Fruit fly (Drosophila melanogaster) whole organism, embryonic: Measurements from ENCODE around the gene CG2816.

Experiments
- Bdp1 ChIP-seq: fragments of 200-800 bp; sonication (Bioruptor generic); optimal IDR thresholded peaks from 3 replicates; lab custom pipeline; 2016; ENCODE audit warnings: missing biosample characterization, missing genetic modification characterization
- Blimp-1 ChIP-seq: fragments of 200-800 bp; sonication (Bioruptor generic); optimal IDR thresholded peaks from 3 replicates; lab custom pipeline; 2018; ENCODE audit warnings: missing biosample characterization, missing genetic modification characterization, mild to moderate bottlenecking, moderate library complexity, missing genetic modification reagents
- CG12071 ChIP-seq: fragments of 200-800 bp; sonication (Bioruptor generic); optimal IDR thresholded peaks from 3 replicates; lab custom pipeline; 2018; ENCODE audit warnings: missing biosample characterization, mild to moderate bottlenecking, missing genetic modification characterization
- CG13287 ChIP-seq: fragments of 200-800 bp; sonication (Bioruptor generic); IDR thresholded peaks from 2 replicates; pipeline ENCODE4 v1.3.6; 2022; ENCODE audit warnings: missing biosample characterization, missing genetic modification characterization; ENCODE audit not compliant: partially characterized antibody
- CG13894 ChIP-seq: fragments of 200-800 bp; sonication (Bioruptor generic); optimal IDR thresholded peaks from 3 replicates; lab custom pipeline; 2018; ENCODE audit warnings: missing biosample characterization, mild to moderate bottlenecking, missing genetic modification characterization, moderate library complexity
- CG14014 ChIP-seq: fragments of 200-800 bp; sonication (Bioruptor generic); IDR thresholded peaks from 2 replicates; pipeline ENCODE4 v1.3.6; 2022; ENCODE audit warnings: missing biosample characterization, missing genetic modification characterization
- CG1603 ChIP-seq: fragments of 200-800 bp; sonication (Bioruptor generic); optimal IDR thresholded peaks from 2 replicates; lab custom pipeline; 2019; ENCODE audit warnings: missing biosample characterization, mild to moderate bottlenecking, missing genetic modification characterization, moderate library complexity
- CG16813 ChIP-seq: fragments of 200-800 bp; sonication (Bioruptor generic); IDR thresholded peaks from 3 replicates; pipeline ENCODE4 v1.3.6; 2022; ENCODE audit warnings: missing biosample characterization, missing genetic modification characterization; ENCODE audit not compliant: partially characterized antibody
- CG1832 ChIP-seq: fragments of 200-800 bp; sonication (Bioruptor generic); optimal IDR thresholded peaks from 2 replicates; lab custom pipeline; 2017; ENCODE audit warnings: missing biosample characterization, mild to moderate bottlenecking, missing genetic modification characterization, inconsistent platforms
- CG2129 ChIP-seq: fragments of 200-800 bp; sonication (Bioruptor generic); IDR thresholded peaks from 2 replicates; pipeline ENCODE4 v1.3.6; 2022; ENCODE audit warnings: missing biosample characterization, missing genetic modification characterization; ENCODE audit not compliant: partially characterized antibody
- CG2678 ChIP-seq: fragments of 200-800 bp; sonication (Bioruptor generic); optimal IDR thresholded peaks from 3 replicates; lab custom pipeline; 2019; ENCODE audit warnings: missing biosample characterization, mild to moderate bottlenecking, missing genetic modification characterization, moderate library complexity
- CG30431 ChIP-seq: fragments of 200-800 bp; sonication (Bioruptor generic); optimal IDR thresholded peaks from 2 replicates; lab custom pipeline; 2017; ENCODE audit warnings: missing biosample characterization, missing genetic modification characterization
- CG34224 ChIP-seq: fragments of 200-800 bp; sonication (Bioruptor generic); IDR thresholded peaks from 3 replicates; pipeline ENCODE4 v1.3.6; 2022; ENCODE audit warnings: missing biosample characterization, missing genetic modification characterization; ENCODE audit not compliant: partially characterized antibody
- CG3847 ChIP-seq: fragments of 200-800 bp; sonication (Bioruptor generic); IDR thresholded peaks from 2 replicates; pipeline ENCODE4 v1.3.6; 2022; ENCODE audit warnings: missing biosample characterization, missing genetic modification characterization
- CG4854 ChIP-seq: fragments of 200-800 bp; sonication (Bioruptor generic); optimal IDR thresholded peaks from 2 replicates; lab custom pipeline; 2016; ENCODE audit warnings: missing biosample characterization, missing genetic modification characterization, inconsistent platforms
- CG6175 ChIP-seq: fragments of 200-800 bp; sonication (Bioruptor generic); IDR thresholded peaks from 3 replicates; pipeline ENCODE4 v1.3.6; 2022; ENCODE audit warnings: missing biosample characterization, missing genetic modification characterization
- CG7839 ChIP-seq: fragments of 200-800 bp; sonication (Bioruptor generic); optimal IDR thresholded peaks from 3 replicates; lab custom pipeline; 2018; ENCODE audit warnings: missing biosample characterization, mild to moderate bottlenecking, missing genetic modification characterization, moderate library complexity
- CG8924 ChIP-seq: fragments of 200-800 bp; optimal IDR thresholded peaks from 3 replicates; lab custom pipeline; 2019; ENCODE audit warnings: missing biosample characterization, mild to moderate bottlenecking, missing genetic modification characterization, moderate library complexity
- D ChIP-seq, 2 experiments: fragments of 200-800 bp in 1 of 2; fragments of >200 bp in 1 of 2; sonication (Bioruptor generic) in 1 of 2; optimal IDR thresholded peaks; 2 replicates in 1 of 2; 3 replicates in 1 of 2; lab custom pipeline; 2017; ENCODE audit warnings: mild to moderate bottlenecking in 1 of 2, missing biosample characterization in 1 of 2, missing genetic modification characterization in 1 of 2, missing genetic modification reagents in 1 of 2
- Dll ChIP-seq: fragments of 200-800 bp; sonication (Bioruptor generic); IDR thresholded peaks from 4 replicates; pipeline ENCODE4 v1.3.6; 2022; ENCODE audit warnings: missing biosample characterization, missing genetic modification characterization; ENCODE audit not compliant: partially characterized antibody
- Dp ChIP-seq: fragments of 200-800 bp; sonication (Bioruptor generic); optimal IDR thresholded peaks from 2 replicates; lab custom pipeline; 2018; ENCODE audit warnings: missing biosample characterization, mild to moderate bottlenecking, missing genetic modification characterization, moderate library complexity
- GATAe ChIP-seq: fragments of 200-800 bp; sonication (Bioruptor generic); conservative IDR thresholded peaks from 2 replicates; pipeline ENCODE4 v1.3.6; 2022; ENCODE audit warnings: missing biosample characterization, missing genetic modification characterization
- Meics ChIP-seq: fragments of 200-800 bp; sonication (Bioruptor generic); optimal IDR thresholded peaks from 2 replicates; lab custom pipeline; 2017; ENCODE audit warnings: missing biosample characterization, mild to moderate bottlenecking, missing genetic modification characterization
- Myb ChIP-seq: fragments of 200-800 bp; sonication (Bioruptor generic); optimal IDR thresholded peaks from 2 replicates; lab custom pipeline; 2016; ENCODE audit warnings: missing biosample characterization, missing genetic modification characterization
- Neu2 ChIP-seq: fragments of 200-800 bp; sonication (Bioruptor generic); optimal IDR thresholded peaks from 3 replicates; lab custom pipeline; 2016; ENCODE audit warnings: missing biosample characterization, missing genetic modification characterization, borderline replicate concordance
- NfI ChIP-seq: fragments of 200-800 bp; sonication (Bioruptor generic); optimal IDR thresholded peaks from 3 replicates; lab custom pipeline; 2018; ENCODE audit warnings: missing biosample characterization, mild to moderate bottlenecking, missing genetic modification characterization, moderate library complexity
- Poxn ChIP-seq: fragments of 200-800 bp; sonication (Bioruptor generic); IDR thresholded peaks from 2 replicates; pipeline ENCODE4 v1.3.6; 2022; ENCODE audit warnings: missing biosample characterization, missing genetic modification characterization
- Taf1 ChIP-seq: fragments of 200-800 bp; sonication (Bioruptor generic); IDR thresholded peaks from 2 replicates; pipeline ENCODE4 v1.3.6; 2022; ENCODE audit warnings: missing biosample characterization, missing genetic modification characterization
- Trl ChIP-seq, 3 experiments: fragments of >200 bp in 2 of 3; fragments of 200-800 bp in 1 of 3; sonication (Bioruptor generic) in 1 of 3; optimal IDR thresholded peaks; 2 replicates in 1 of 3; 3 replicates in 2 of 3; lab custom pipeline; 2016 to 2017; ENCODE audit warnings: missing biosample characterization in 1 of 3, missing genetic modification characterization in 1 of 3
- ato ChIP-seq: fragments of 200-800 bp; sonication (Bioruptor generic); IDR thresholded peaks from 2 replicates; pipeline ENCODE4 v1.3.6; 2022; ENCODE audit warnings: missing biosample characterization, missing genetic modification characterization; ENCODE audit not compliant: partially characterized antibody
- bowl ChIP-seq: fragments of 200-800 bp; sonication (Bioruptor generic); IDR thresholded peaks from 2 replicates; pipeline ENCODE4 v1.3.6; 2022; ENCODE audit warnings: missing biosample characterization, missing genetic modification characterization
- cas ChIP-seq: fragments of 200-800 bp; sonication (Bioruptor generic); IDR thresholded peaks from 2 replicates; pipeline ENCODE4 v1.3.6; 2022; ENCODE audit warnings: missing biosample characterization, missing genetic modification characterization
- chinmo ChIP-seq: fragments of 200-800 bp; sonication (Bioruptor generic); IDR thresholded peaks from 4 replicates; pipeline ENCODE4 v1.3.6; 2022; ENCODE audit warnings: missing biosample characterization, missing genetic modification characterization; ENCODE audit not compliant: partially characterized antibody
- corto ChIP-seq: fragments of 200-800 bp; sonication (Bioruptor generic); optimal IDR thresholded peaks from 2 replicates; lab custom pipeline; 2016; ENCODE audit warnings: missing biosample characterization, mild to moderate bottlenecking, missing genetic modification characterization, moderate library complexity
- crol ChIP-seq: fragments of 200-800 bp; sonication (Bioruptor generic); IDR thresholded peaks from 2 replicates; pipeline ENCODE4 v1.3.6; 2022; ENCODE audit warnings: missing biosample characterization, missing genetic modification characterization
- disco-r ChIP-seq: fragments of 200-800 bp; sonication (Bioruptor generic); optimal IDR thresholded peaks from 2 replicates; lab custom pipeline; 2016; ENCODE audit warnings: missing biosample characterization, missing genetic modification characterization
- exex ChIP-seq: fragments of 200-800 bp; sonication (Bioruptor generic); optimal IDR thresholded peaks from 4 replicates; lab custom pipeline; 2018; ENCODE audit warnings: missing biosample characterization, mild to moderate bottlenecking, missing genetic modification characterization, moderate library complexity
- fu2 ChIP-seq: fragments of 200-800 bp; sonication (Bioruptor generic); optimal IDR thresholded peaks from 2 replicates; lab custom pipeline; 2016; ENCODE audit warnings: missing biosample characterization, missing genetic modification characterization
- gt ChIP-seq: fragments of 200-800 bp; sonication (Bioruptor generic); IDR thresholded peaks from 2 replicates; pipeline ENCODE4 v1.3.6; 2022; ENCODE audit warnings: missing biosample characterization, missing genetic modification characterization
- jigr1 ChIP-seq: fragments of 200-800 bp; sonication (Bioruptor generic); IDR thresholded peaks from 3 replicates; pipeline ENCODE4 v1.3.6; 2022; ENCODE audit warnings: missing biosample characterization, missing genetic modification characterization
- nerfin-2 ChIP-seq: fragments of 200-800 bp; sonication (Bioruptor generic); IDR thresholded peaks from 2 replicates; pipeline ENCODE4 v1.3.6; 2022; ENCODE audit warnings: missing biosample characterization, missing genetic modification characterization; ENCODE audit not compliant: partially characterized antibody
- odd ChIP-seq: fragments of 200-800 bp; sonication (Bioruptor generic); optimal IDR thresholded peaks from 2 replicates; lab custom pipeline; 2017; ENCODE audit warnings: missing biosample characterization, mild to moderate bottlenecking, missing genetic modification characterization
- pho ChIP-seq: fragments of 200-800 bp; sonication (Bioruptor generic); optimal IDR thresholded peaks from 2 replicates; lab custom pipeline; 2016; ENCODE audit warnings: missing biosample characterization, missing genetic modification characterization
- pzg ChIP-seq: fragments of 200-800 bp; sonication (Bioruptor generic); optimal IDR thresholded peaks from 3 replicates; lab custom pipeline; 2018; ENCODE audit warnings: missing biosample characterization, mild to moderate bottlenecking, missing genetic modification characterization, moderate library complexity
- row ChIP-seq: fragments of 200-800 bp; sonication (Bioruptor generic); IDR thresholded peaks from 3 replicates; pipeline ENCODE4 v1.3.6; 2022; ENCODE audit warnings: missing biosample characterization, missing genetic modification characterization
- sug ChIP-seq: fragments of 200-800 bp; optimal IDR thresholded peaks from 2 replicates; lab custom pipeline; 2019; ENCODE audit warnings: missing biosample characterization, mild to moderate bottlenecking, missing genetic modification characterization, moderate library complexity
- trem ChIP-seq: fragments of 200-800 bp; optimal IDR thresholded peaks from 3 replicates; lab custom pipeline; 2019; ENCODE audit warnings: missing biosample characterization, mild to moderate bottlenecking, missing genetic modification characterization, moderate library complexity
- zen ChIP-seq: fragments of 200-800 bp; sonication (Bioruptor generic); optimal IDR thresholded peaks from 3 replicates; lab custom pipeline; 2018; ENCODE audit warnings: missing biosample characterization, mild to moderate bottlenecking, missing genetic modification characterization, moderate library complexity

Gene CG2816

DNA sequence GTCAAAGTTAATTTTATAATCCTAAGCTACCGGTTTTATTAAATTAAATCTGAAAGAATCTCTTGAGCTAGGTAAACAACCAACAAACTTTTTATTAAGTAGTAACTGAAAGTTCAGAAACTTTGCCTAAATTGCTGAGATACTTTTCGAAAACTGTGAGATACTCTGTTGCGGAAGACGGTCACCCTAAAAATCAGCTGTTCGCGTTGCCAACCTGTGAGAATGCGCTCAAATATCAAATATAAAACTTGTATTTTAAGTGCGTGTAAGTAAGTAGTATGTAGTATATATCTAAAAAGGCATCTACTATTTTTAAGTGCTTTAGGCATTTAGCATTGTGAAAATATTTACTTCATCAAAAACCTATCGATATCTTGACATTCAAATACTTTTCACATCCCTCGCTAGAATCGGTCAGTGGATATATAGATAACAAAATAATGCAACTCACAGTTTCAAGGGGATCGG, 9.5 kb downstream of the CG2816 start, which contains the start of the genes CG31955 and CG2818 (continued):
- no peak for TF ChIP-seq disco-r (GFP tag; lab: Kevin White, UChicago)
- peak; percentile 51 for TF ChIP-seq CG1603 (tag; lab: Kevin White, UChicago)
- TF ChIP-seq CG4854 (GFP tag; lab: Kevin White, UChicago): peak; percentile 82
- TF ChIP-seq CG1832: no peak
- peak; percentile 9 for TF ChIP-seq Meics (GFP tag; lab: Kevin White, UChicago)
- TF ChIP-seq NfI (GFP tag; lab: Kevin White, UChicago): peak; percentile 26
- TF ChIP-seq trem (tag; lab: Kevin White, UChicago): peak; percentile 28
- TF ChIP-seq D (optimal IDR thresholded peaks at IDR 0.05; lab: Kevin White, UChicago): no peak
- no peak for TF ChIP-seq D (GFP tag; optimal IDR thresholded peaks at IDR 0.05; lab: Kevin White, UChicago)
- TF ChIP-seq CG8924 (tag; lab: Kevin White, UChicago): no peak
- no peak for TF ChIP-seq Bdp1 (GFP tag; lab: Kevin White, UChicago)
- TF ChIP-seq sug (tag; lab: Kevin White, UChicago): peak; percentile 45
- TF ChIP-seq CG16813 (GFP tag; lab: Robert Waterston, UW): peak; percentile 76
- TF ChIP-seq zen (tag; lab: Kevin White, UChicago): no peak
- TF ChIP-seq ato: no peak
- peak; percentile 59 for TF ChIP-seq Dp (GFP tag; lab: Kevin White, UChicago)
- TF ChIP-seq CG30431 (GFP tag; lab: Kevin White, UChicago): no peak
- TF ChIP-seq Trl (optimal IDR thresholded peaks at IDR 0.05; lab: Kevin White, UChicago): no peak
- no peak for TF ChIP-seq Trl (GFP tag; optimal IDR thresholded peaks at IDR 0.05; lab: Kevin White, UChicago)
- TF ChIP-seq CG13894 (tag; lab: Kevin White, UChicago): peak; percentile 40
- no peak for TF ChIP-seq CG2678
- 0 out of 2 replicates have a peak, but pooled peaks have one; percentile 24 for TF ChIP-seq nerfin-2 (GFP tag; lab: Robert Waterston, UW)
- no peak for TF ChIP-seq Neu2 (GFP tag; lab: Kevin White, UChicago)
- peak; percentile 81 for TF ChIP-seq CG34224 (GFP tag; lab: Robert Waterston, UW)
- TF ChIP-seq chinmo (GFP tag; lab: Robert Waterston, UW): 0 out of 4 replicates have a peak, but pooled peaks have one; percentile 10
- peak; percentile 63 for TF ChIP-seq row (GFP tag; lab: Robert Waterston, UW)
- peak; percentile 82 for TF ChIP-seq Dll (GFP tag; lab: Robert Waterston, UW)
- no peak for TF ChIP-seq fu2 (GFP tag; lab: Kevin White, UChicago)
- TF ChIP-seq CG12071 (GFP tag; lab: Kevin White, UChicago): no peak
- TF ChIP-seq Myb: peak; percentile 55
- no peak for TF ChIP-seq odd
- TF ChIP-seq corto (GFP tag; lab: Kevin White, UChicago): no peak
- TF ChIP-seq Poxn (GFP tag; lab: Robert Waterston, UW): no peak
- TF ChIP-seq pho (GFP tag; lab: Kevin White, UChicago): no peak
- peak; percentile 71 for TF ChIP-seq pzg
- no peak for TF ChIP-seq cas (GFP tag; lab: Robert Waterston, UW)
- TF ChIP-seq CG13287 (GFP tag; lab: Robert Waterston, UW): peak; percentile 84
- TF ChIP-seq Taf1 (GFP tag; lab: Robert Waterston, UW): no peak
- 0 out of 2 replicates have a peak, but pooled peaks have one; percentile 25 for TF ChIP-seq GATAe (GFP tag; lab: Robert Waterston, UW)
- no peak for TF ChIP-seq crol
- no peak for TF ChIP-seq gt (GFP tag; lab: Robert Waterston, UW)
- TF ChIP-seq exex (tag; lab: Kevin White, UChicago): no peak
- TF ChIP-seq Blimp-1 (GFP tag; lab: Kevin White, UChicago): no peak
- peak; percentile 51 for TF ChIP-seq CG3847 (GFP tag; lab: Robert Waterston, UW)
- TF ChIP-seq CG7839 (tag; lab: Kevin White, UChicago): no peak
- no peak for TF ChIP-seq CG6175
- TF ChIP-seq jigr1 (GFP tag; lab: Robert Waterston, UW): no peak
- TF ChIP-seq CG14014: no peak
- peak; percentile 63; the same call in 1 of the 2 replicates for TF ChIP-seq CG2129 (GFP tag; lab: Robert Waterston, UW)
- TF ChIP-seq bowl (GFP tag; lab: Robert Waterston, UW): no peak
